Fruit fly (Drosophila melanogaster) whole organism, embryonic: ENCODE measurements around the gene GABPI.

ENCODE experiments used
- Asciz ChIP-seq: fragments of 200-800 bp; sonication (Bioruptor generic); optimal IDR thresholded peaks from 2 replicates; lab custom pipeline; 2017; ENCODE audit warnings: missing biosample characterization, mild to moderate bottlenecking, missing genetic modification characterization, missing genetic modification reagents
- Atf3 ChIP-seq: fragments of 200-800 bp; sonication (Bioruptor generic); optimal IDR thresholded peaks from 3 replicates; lab custom pipeline; 2016; ENCODE audit warnings: missing biosample characterization, missing genetic modification characterization
- C15 ChIP-seq: fragments of 200-800 bp; sonication (Bioruptor generic); IDR thresholded peaks from 3 replicates; pipeline ENCODE4 v1.3.6; 2022; ENCODE audit warnings: missing biosample characterization, missing genetic modification characterization
- CG10565 ChIP-seq: fragments of 200-800 bp; sonication (Bioruptor generic); optimal IDR thresholded peaks from 3 replicates; lab custom pipeline; 2016; ENCODE audit warnings: missing biosample characterization, mild to moderate bottlenecking, missing genetic modification characterization
- CG11093 ChIP-seq: fragments of 200-800 bp; sonication (Bioruptor generic); IDR thresholded peaks from 3 replicates; pipeline ENCODE4 v1.3.6; 2022; ENCODE audit warnings: missing biosample characterization, missing genetic modification characterization
- CG15479 ChIP-seq: fragments of 200-800 bp; sonication (Bioruptor generic); optimal IDR thresholded peaks from 3 replicates; lab custom pipeline; 2019; ENCODE audit warnings: missing biosample characterization, mild to moderate bottlenecking, missing genetic modification characterization, moderate library complexity
- CG15696 ChIP-seq: fragments of 200-800 bp; sonication (Bioruptor generic); optimal IDR thresholded peaks from 2 replicates; lab custom pipeline; 2019; ENCODE audit warnings: missing biosample characterization, mild to moderate bottlenecking, missing genetic modification characterization, moderate library complexity
- CG17328 ChIP-seq: fragments of 200-800 bp; sonication (Bioruptor generic); IDR thresholded peaks from 2 replicates; pipeline ENCODE4 v1.3.6; 2022; ENCODE audit warnings: missing biosample characterization, missing genetic modification characterization
- CG2120 ChIP-seq: fragments of 200-800 bp; sonication (Bioruptor generic); optimal IDR thresholded peaks from 3 replicates; lab custom pipeline; 2016; ENCODE audit warnings: missing biosample characterization, missing genetic modification characterization
- CG2889 ChIP-seq: fragments of 200-800 bp; sonication (Bioruptor generic); IDR thresholded peaks from 3 replicates; pipeline ENCODE4 v1.3.6; 2022; ENCODE audit warnings: missing biosample characterization, missing genetic modification characterization
- CG31365 ChIP-seq: fragments of 200-800 bp; sonication (Bioruptor generic); optimal IDR thresholded peaks from 2 replicates; lab custom pipeline; 2018; ENCODE audit warnings: missing biosample characterization, mild to moderate bottlenecking, missing genetic modification characterization
- CG32532 ChIP-seq: fragments of 200-800 bp; sonication (Bioruptor generic); IDR thresholded peaks from 2 replicates; pipeline ENCODE4 v1.3.6; 2022; ENCODE audit warnings: missing biosample characterization, missing genetic modification characterization
- CG32767 ChIP-seq: fragments of 200-800 bp; sonication (Bioruptor generic); IDR thresholded peaks from 2 replicates; pipeline ENCODE4 v1.3.6; 2022; ENCODE audit warnings: missing biosample characterization, missing genetic modification characterization
- CG6254 ChIP-seq: fragments of 200-800 bp; sonication (Bioruptor generic); optimal IDR thresholded peaks from 3 replicates; lab custom pipeline; 2017; ENCODE audit warnings: mild to moderate bottlenecking, missing biosample characterization, missing genetic modification reagents, missing genetic modification characterization
- CG6654 ChIP-seq: fragments of 200-800 bp; sonication (Bioruptor generic); optimal IDR thresholded peaks from 2 replicates; lab custom pipeline; 2017; ENCODE audit warnings: missing biosample characterization, mild to moderate bottlenecking, missing genetic modification characterization
- CG6791 ChIP-seq: fragments of 200-800 bp; sonication (Bioruptor generic); IDR thresholded peaks from 3 replicates; pipeline ENCODE4 v1.3.6; 2022; ENCODE audit warnings: missing biosample characterization, missing genetic modification characterization; ENCODE audit not compliant: partially characterized antibody
- CG7745 ChIP-seq: fragments of 200-800 bp; sonication (Bioruptor generic); optimal IDR thresholded peaks from 2 replicates; lab custom pipeline; 2018; ENCODE audit warnings: missing biosample characterization, mild to moderate bottlenecking, missing genetic modification characterization, moderate library complexity
- CG8944 ChIP-seq: fragments of 200-800 bp; sonication (Bioruptor generic); optimal IDR thresholded peaks from 3 replicates; lab custom pipeline; 2016; ENCODE audit warnings: missing biosample characterization, missing genetic modification characterization
- D ChIP-seq, 2 experiments: fragments of 200-800 bp in 1 of 2; fragments of >200 bp in 1 of 2; sonication (Bioruptor generic) in 1 of 2; optimal IDR thresholded peaks; 2 replicates in 1 of 2; 3 replicates in 1 of 2; lab custom pipeline; 2017; ENCODE audit warnings: mild to moderate bottlenecking in 1 of 2, missing biosample characterization in 1 of 2, missing genetic modification characterization in 1 of 2, missing genetic modification reagents in 1 of 2
- Doc3 ChIP-seq: fragments of 200-800 bp; sonication (Bioruptor generic); IDR thresholded peaks from 3 replicates; pipeline ENCODE4 v1.3.6; 2022; ENCODE audit warnings: missing biosample characterization, missing genetic modification characterization; ENCODE audit not compliant: partially characterized antibody
- Ets65A ChIP-seq: fragments of 200-800 bp; sonication (Bioruptor generic); peaks from one replicate; lab custom pipeline; 2016; ENCODE audit warnings: missing biosample characterization, missing genetic modification characterization
- HLH54F ChIP-seq: fragments of 200-800 bp; sonication (Bioruptor generic); optimal IDR thresholded peaks from 3 replicates; lab custom pipeline; 2016; ENCODE audit warnings: missing biosample characterization, missing genetic modification characterization
- Hmr ChIP-seq: fragments of 200-800 bp; sonication (Bioruptor generic); optimal IDR thresholded peaks from 3 replicates; lab custom pipeline; 2017; ENCODE audit warnings: mild to moderate bottlenecking, missing biosample characterization, missing genetic modification reagents, missing genetic modification characterization
- Hsf ChIP-seq: fragments of 200-800 bp; sonication (Bioruptor generic); optimal IDR thresholded peaks from 3 replicates; lab custom pipeline; 2016; ENCODE audit warnings: missing biosample characterization, missing genetic modification characterization
- Med ChIP-seq: fragments of 200-800 bp; sonication (Bioruptor generic); peaks from one replicate; lab custom pipeline; 2016; ENCODE audit warnings: missing biosample characterization, missing genetic modification characterization, mild to moderate bottlenecking, inconsistent platforms, moderate library complexity
- NC2β ChIP-seq: fragments of 200-800 bp; sonication (Bioruptor generic); optimal IDR thresholded peaks from 2 replicates; lab custom pipeline; 2016; ENCODE audit warnings: missing biosample characterization, missing genetic modification characterization
- NK7.1 ChIP-seq: fragments of 200-800 bp; sonication (Bioruptor generic); optimal IDR thresholded peaks from 3 replicates; lab custom pipeline; 2016; ENCODE audit warnings: missing biosample characterization, missing genetic modification characterization
- YL-1 ChIP-seq: fragments of 200-800 bp; sonication (Bioruptor generic); optimal IDR thresholded peaks from 3 replicates; lab custom pipeline; 2017; ENCODE audit warnings: missing biosample characterization, mild to moderate bottlenecking, missing genetic modification characterization
- abd-A ChIP-seq: fragments of 200-800 bp; sonication (Bioruptor generic); optimal IDR thresholded peaks from 3 replicates; lab custom pipeline; 2019; ENCODE audit warnings: missing biosample characterization, mild to moderate bottlenecking, missing genetic modification characterization, moderate library complexity
- ac ChIP-seq: fragments of 200-800 bp; sonication (Bioruptor generic); optimal IDR thresholded peaks from 3 replicates; lab custom pipeline; 2017; ENCODE audit warnings: missing biosample characterization, mild to moderate bottlenecking, missing genetic modification characterization
- cg ChIP-seq: fragments of 200-800 bp; sonication (Bioruptor generic); optimal IDR thresholded peaks from 3 replicates; lab custom pipeline; 2019; ENCODE audit warnings: missing biosample characterization, mild to moderate bottlenecking, missing genetic modification characterization, moderate library complexity
- crp ChIP-seq, 2 experiments: fragments of 200-800 bp; sonication (Bioruptor generic); optimal IDR thresholded peaks; 2 replicates in 1 of 2; 3 replicates in 1 of 2; lab custom pipeline; 2017; ENCODE audit warnings: missing biosample characterization in 2 of 2, missing genetic modification characterization in 2 of 2, mild to moderate bottlenecking in 1 of 2, moderate library complexity in 1 of 2
- dati ChIP-seq: fragments of 200-800 bp; sonication (Bioruptor generic); IDR thresholded peaks from 2 replicates; pipeline ENCODE4 v1.3.6; 2022; ENCODE audit warnings: missing biosample characterization, missing genetic modification characterization
- esg ChIP-seq: fragments of 200-800 bp; sonication (Bioruptor generic); conservative IDR thresholded peaks from 2 replicates; pipeline ENCODE4 v1.3.6; 2022; ENCODE audit warnings: missing biosample characterization, missing genetic modification characterization
- ewg ChIP-seq: fragments of 200-800 bp; sonication (Bioruptor generic); optimal IDR thresholded peaks from 3 replicates; lab custom pipeline; 2017; ENCODE audit warnings: mild to moderate bottlenecking, missing biosample characterization, missing genetic modification reagents, missing genetic modification characterization
- exex ChIP-seq: fragments of 200-800 bp; sonication (Bioruptor generic); optimal IDR thresholded peaks from 4 replicates; lab custom pipeline; 2018; ENCODE audit warnings: missing biosample characterization, mild to moderate bottlenecking, missing genetic modification characterization, moderate library complexity
- fd102C ChIP-seq: fragments of 200-800 bp; sonication (Bioruptor generic); optimal IDR thresholded peaks from 2 replicates; lab custom pipeline; 2018; ENCODE audit warnings: missing biosample characterization, mild to moderate bottlenecking, missing genetic modification characterization, moderate library complexity
- gfzf ChIP-seq: fragments of 200-800 bp; sonication (Bioruptor generic); optimal IDR thresholded peaks from 2 replicates; lab custom pipeline; 2016; ENCODE audit warnings: missing biosample characterization, mild to moderate bottlenecking, missing genetic modification characterization, moderate library complexity
- sd ChIP-seq: fragments of 200-800 bp; sonication (Bioruptor generic); optimal IDR thresholded peaks from 3 replicates; lab custom pipeline; 2018; ENCODE audit warnings: missing biosample characterization, mild to moderate bottlenecking, missing genetic modification characterization, moderate library complexity
- sens ChIP-seq: fragments of 200-800 bp; sonication (Bioruptor generic); peaks from one replicate; lab custom pipeline; 2016; ENCODE audit warnings: missing biosample characterization, missing genetic modification characterization
- seq ChIP-seq: fragments of 200-800 bp; sonication (Bioruptor generic); IDR thresholded peaks from 2 replicates; pipeline ENCODE4 v1.3.6; 2022; ENCODE audit warnings: missing biosample characterization, missing genetic modification characterization
- sob ChIP-seq: fragments of 200-800 bp; sonication (Bioruptor generic); IDR thresholded peaks from 2 replicates; pipeline ENCODE4 v1.3.6; 2022; ENCODE audit warnings: missing biosample characterization, missing genetic modification characterization
- sug ChIP-seq: fragments of 200-800 bp; optimal IDR thresholded peaks from 2 replicates; lab custom pipeline; 2019; ENCODE audit warnings: missing biosample characterization, mild to moderate bottlenecking, missing genetic modification characterization, moderate library complexity
- tap ChIP-seq: fragments of 200-800 bp; optimal IDR thresholded peaks from 3 replicates; lab custom pipeline; 2019; ENCODE audit warnings: missing biosample characterization, mild to moderate bottlenecking, missing genetic modification characterization, moderate library complexity
- tgo ChIP-seq: fragments of 200-800 bp; sonication (Bioruptor generic); IDR thresholded peaks from 3 replicates; pipeline ENCODE4 v1.3.6; 2022; ENCODE audit warnings: missing biosample characterization, missing genetic modification characterization
- tll ChIP-seq, 2 experiments: fragments of 200-800 bp in 1 of 2; fragments of >200 bp in 1 of 2; sonication (Bioruptor generic) in 1 of 2; optimal IDR thresholded peaks; 2 replicates each; lab custom pipeline; 2017 to 2019; ENCODE audit warnings: missing biosample characterization in 2 of 2, missing genetic modification characterization in 2 of 2, mild to moderate bottlenecking in 1 of 2, moderate library complexity in 1 of 2
- toy ChIP-seq: fragments of 200-800 bp; sonication (Bioruptor generic); IDR thresholded peaks from 2 replicates; pipeline ENCODE4 v1.3.6; 2022; ENCODE audit warnings: missing biosample characterization, missing genetic modification characterization
- usp ChIP-seq: fragments of >200 bp; optimal IDR thresholded peaks from 2 replicates; lab custom pipeline; 2017; ENCODE audit warnings: missing biosample characterization, missing genetic modification characterization
- zen ChIP-seq: fragments of 200-800 bp; sonication (Bioruptor generic); optimal IDR thresholded peaks from 3 replicates; lab custom pipeline; 2018; ENCODE audit warnings: missing biosample characterization, mild to moderate bottlenecking, missing genetic modification characterization, moderate library complexity
- zf30C ChIP-seq: fragments of 200-800 bp; sonication (Bioruptor generic); optimal IDR thresholded peaks from 3 replicates; lab custom pipeline; 2018; ENCODE audit warnings: missing biosample characterization, mild to moderate bottlenecking, missing genetic modification characterization
- zfh1 ChIP-seq: fragments of 200-800 bp; sonication (Bioruptor generic); IDR thresholded peaks from 3 replicates; pipeline ENCODE4 v1.3.6; 2022; ENCODE audit warnings: missing biosample characterization, missing genetic modification characterization

Gene GABPI

dm6 chr2L:2999609-3000008 is 30.7 kb upstream of the GABPI start:
- no peak for TF ChIP-seq crp (GFP tag; optimal IDR thresholded peaks at IDR 0.05; lab: Kevin White, UChicago)
- peak in 1 of 2 experiments; percentile 50 for TF ChIP-seq tll (GFP tag; optimal IDR thresholded peaks at IDR 0.05; lab: Kevin White, UChicago)
- TF ChIP-seq YL-1 (GFP tag; lab: Kevin White, UChicago): peak; percentile 3
- TF ChIP-seq C15 (GFP tag; lab: Robert Waterston, UW): no peak
- peak; percentile 9 for TF ChIP-seq Ets65A (GFP tag; lab: Kevin White, UChicago)
- TF ChIP-seq HLH54F (GFP tag; lab: Kevin White, UChicago): no peak
- no peak for TF ChIP-seq CG8944 (GFP tag; lab: Kevin White, UChicago)
- TF ChIP-seq CG32767 (GFP tag; lab: Robert Waterston, UW): 0 out of 2 replicates have a peak, but pooled peaks have one; percentile 36
- TF ChIP-seq CG2889 (GFP tag; lab: Robert Waterston, UW): no peak
- no peak for TF ChIP-seq CG32532 (GFP tag; lab: Robert Waterston, UW)
- TF ChIP-seq sens: peak; percentile 15
- TF ChIP-seq ewg: peak; percentile 49
- no peak for TF ChIP-seq Atf3 (GFP tag; lab: Kevin White, UChicago)
- TF ChIP-seq abd-A: no peak
- no peak for TF ChIP-seq CG31365
- TF ChIP-seq CG15696 (tag; lab: Kevin White, UChicago): peak; percentile 4
- TF ChIP-seq tap: no peak
- no peak for TF ChIP-seq gfzf (GFP tag; lab: Kevin White, UChicago)
- TF ChIP-seq ac (GFP tag; lab: Kevin White, UChicago): peak; percentile 44
- peak; percentile 41 for TF ChIP-seq zen (tag; lab: Kevin White, UChicago)
- TF ChIP-seq cg (GFP tag; lab: Kevin White, UChicago): peak; percentile 23
- no peak for TF ChIP-seq seq
- no peak for TF ChIP-seq sug (tag; lab: Kevin White, UChicago)
- TF ChIP-seq Doc3 (GFP tag; lab: Robert Waterston, UW): no peak
- no peak for TF ChIP-seq Hsf (GFP tag; lab: Kevin White, UChicago)
- TF ChIP-seq CG15479 (GFP tag; lab: Kevin White, UChicago): peak; percentile 88
- no peak for TF ChIP-seq NC2β (GFP tag; lab: Kevin White, UChicago)
- no peak for TF ChIP-seq NK7.1
- no peak for TF ChIP-seq CG11093 (GFP tag; lab: Robert Waterston, UW)
- TF ChIP-seq CG6791 (GFP tag; lab: Robert Waterston, UW): peak; percentile 5; the same call in 1 of the 3 replicates
- peak; percentile 61 for TF ChIP-seq zf30C
- no peak for TF ChIP-seq Hmr (GFP tag; lab: Kevin White, UChicago)
- peak; percentile 30; the same call in 1 of the 3 replicates for TF ChIP-seq zfh1 (GFP tag; lab: Robert Waterston, UW)
- TF ChIP-seq sob: no peak
- TF ChIP-seq exex (tag; lab: Kevin White, UChicago): no peak
- peak; percentile 92 for TF ChIP-seq CG6254 (GFP tag; lab: Kevin White, UChicago)
- no peak for TF ChIP-seq CG17328 (GFP tag; lab: Robert Waterston, UW)
- TF ChIP-seq sd (tag; lab: Kevin White, UChicago): peak; percentile 53
- no peak for TF ChIP-seq CG7745 (tag; lab: Kevin White, UChicago)
- peak; percentile 72 for TF ChIP-seq fd102C (GFP tag; lab: Kevin White, UChicago)
- TF ChIP-seq Asciz (GFP tag; lab: Kevin White, UChicago): no peak
- TF ChIP-seq CG6654 (GFP tag; lab: Kevin White, UChicago): no peak
- TF ChIP-seq tgo (GFP tag; lab: Robert Waterston, UW): no peak
- no peak for TF ChIP-seq usp (GFP tag; lab: Kevin White, UChicago)
- TF ChIP-seq Med: peak; percentile 3
- no peak for TF ChIP-seq toy
- peak; percentile 41 for TF ChIP-seq D (optimal IDR thresholded peaks at IDR 0.05; lab: Kevin White, UChicago)
- TF ChIP-seq D (GFP tag; optimal IDR thresholded peaks at IDR 0.05; lab: Kevin White, UChicago): no peak
- TF ChIP-seq CG2120: no peak
- TF ChIP-seq CG10565: no peak
- TF ChIP-seq dati: no peak
- no peak for TF ChIP-seq esg (GFP tag; lab: Robert Waterston, UW)
